Worm (Caenorhabditis elegans) whole organism, late embryonic: ENCODE data around the gene crn-3.

ENCODE experiments used
- C08G9.2 ChIP-seq: sonication (generic microtip); optimal IDR thresholded peaks from 2 replicates; lab custom pipeline; 2016; ENCODE audit warnings: mild to moderate bottlenecking, missing genetic modification characterization, moderate library complexity, missing compliant biosample characterization
- C38D4.7 ChIP-seq: fragments of 200-800 bp; sonication (Bioruptor generic); optimal IDR thresholded peaks from 2 replicates; lab custom pipeline; 2018; ENCODE audit warnings: mild to moderate bottlenecking, missing genetic modification characterization, moderate library complexity, missing compliant biosample characterization
- K02D7.2 ChIP-seq: sonication (generic microtip); optimal IDR thresholded peaks from 2 replicates; lab custom pipeline; 2017; ENCODE audit warnings: mild to moderate bottlenecking, missing genetic modification characterization, missing compliant biosample characterization
- K09A11.1 ChIP-seq: sonication (generic microtip); optimal IDR thresholded peaks from 2 replicates; lab custom pipeline; 2017; ENCODE audit warnings: antibody characterized with exemption, mild to moderate bottlenecking, missing genetic modification characterization, missing compliant biosample characterization; ENCODE audit not compliant: insufficient read depth
- ahr-1 ChIP-seq: sonication (generic microtip); optimal IDR thresholded peaks from 2 replicates; lab custom pipeline; 2016; ENCODE audit warnings: missing genetic modification characterization, missing compliant biosample characterization
- ceh-19 ChIP-seq: fragments of 200-800 bp; sonication (Bioruptor generic); optimal IDR thresholded peaks from 2 replicates; lab custom pipeline; 2018; ENCODE audit warnings: mild to moderate bottlenecking, missing genetic modification characterization, missing compliant biosample characterization
- ceh-22 ChIP-seq: sonication (generic microtip); optimal IDR thresholded peaks from 2 replicates; lab custom pipeline; 2017; ENCODE audit warnings: missing biosample characterization, missing genetic modification characterization
- ceh-24 ChIP-seq: sonication (generic microtip); optimal IDR thresholded peaks from 2 replicates; lab custom pipeline; 2016; ENCODE audit warnings: mild to moderate bottlenecking, missing genetic modification characterization, missing compliant biosample characterization
- ceh-6 ChIP-seq: fragments of 200-800 bp; sonication (Bioruptor generic); optimal IDR thresholded peaks from 2 replicates; lab custom pipeline; 2018; ENCODE audit warnings: mild to moderate bottlenecking, missing genetic modification characterization, missing compliant biosample characterization
- ceh-9 ChIP-seq: sonication (generic microtip); optimal IDR thresholded peaks from 2 replicates; lab custom pipeline; 2016; ENCODE audit warnings: mild to moderate bottlenecking, missing genetic modification characterization, inconsistent platforms, missing compliant biosample characterization
- che-1 ChIP-seq: sonication (generic microtip); optimal IDR thresholded peaks from 2 replicates; lab custom pipeline; 2016; ENCODE audit warnings: mild to moderate bottlenecking, missing genetic modification characterization, missing compliant biosample characterization
- dmd-4 ChIP-seq: sonication (generic microtip); optimal IDR thresholded peaks from 2 replicates; lab custom pipeline; 2016; ENCODE audit warnings: borderline replicate concordance, missing genetic modification characterization, missing compliant biosample characterization
- ets-4 ChIP-seq: sonication (generic microtip); optimal IDR thresholded peaks from 2 replicates; lab custom pipeline; 2016; ENCODE audit warnings: missing genetic modification characterization, missing compliant biosample characterization
- fkh-10 ChIP-seq: fragments of 150-350 bp; optimal IDR thresholded peaks from 2 replicates; lab custom pipeline; 2014; ENCODE audit warnings: missing biosample characterization, missing genetic modification reagents, missing genetic modification characterization
- gmeb-2 ChIP-seq: sonication (generic microtip); optimal IDR thresholded peaks from 2 replicates; lab custom pipeline; 2016; ENCODE audit warnings: missing genetic modification characterization, inconsistent platforms, missing compliant biosample characterization
- hlh-13 ChIP-seq: fragments of 200-800 bp; sonication (Bioruptor generic); optimal IDR thresholded peaks from 2 replicates; lab custom pipeline; 2018; ENCODE audit warnings: mild to moderate bottlenecking, missing genetic modification characterization, missing compliant biosample characterization
- hlh-8 ChIP-seq: sonication (generic microtip); optimal IDR thresholded peaks from 2 replicates; lab custom pipeline; 2016; ENCODE audit warnings: missing genotype, missing genetic modification characterization, missing compliant biosample characterization
- lim-6 ChIP-seq: sonication (generic microtip); optimal IDR thresholded peaks from 2 replicates; lab custom pipeline; 2016; ENCODE audit warnings: missing genetic modification characterization, missing compliant biosample characterization
- madf-2 ChIP-seq: sonication (generic microtip); optimal IDR thresholded peaks from 2 replicates; lab custom pipeline; 2017; ENCODE audit warnings: missing genetic modification characterization, missing compliant biosample characterization
- nfya-1 ChIP-seq: sonication (generic microtip); optimal IDR thresholded peaks from 2 replicates; lab custom pipeline; 2017; ENCODE audit warnings: missing genetic modification characterization, mild to moderate bottlenecking, missing compliant biosample characterization, antibody characterized with exemption, moderate library complexity
- nhr-232 ChIP-seq: sonication (generic microtip); optimal IDR thresholded peaks from 2 replicates; lab custom pipeline; 2016; ENCODE audit warnings: missing genetic modification characterization, missing compliant biosample characterization
- odd-2 ChIP-seq: sonication (generic microtip); optimal IDR thresholded peaks from 2 replicates; lab custom pipeline; 2017; ENCODE audit warnings: antibody characterized with exemption, mild to moderate bottlenecking, missing genetic modification characterization, missing compliant biosample characterization
- pag-3 ChIP-seq: sonication (generic microtip); optimal IDR thresholded peaks from 2 replicates; lab custom pipeline; 2016; ENCODE audit warnings: missing compliant biosample characterization, missing genetic modification characterization, borderline replicate concordance
- ref-2 ChIP-seq: sonication (generic microtip); optimal IDR thresholded peaks from 2 replicates; lab custom pipeline; 2016; ENCODE audit warnings: missing genetic modification characterization, missing compliant biosample characterization
- sox-2 ChIP-seq: fragments of 200-800 bp; sonication (Bioruptor generic); IDR thresholded peaks from 2 replicates; pipeline ENCODE4 v1.3.6; 2022; ENCODE audit warnings: missing genetic modification reagents, missing genetic modification characterization, missing compliant biosample characterization
- syd-9 ChIP-seq: sonication (generic microtip); optimal IDR thresholded peaks from 2 replicates; lab custom pipeline; 2016; ENCODE audit warnings: mild to moderate bottlenecking, missing genetic modification characterization, moderate library complexity, missing compliant biosample characterization
- tbx-2 ChIP-seq: sonication (generic microtip); optimal IDR thresholded peaks from 2 replicates; lab custom pipeline; 2016; ENCODE audit warnings: missing genetic modification characterization, missing compliant biosample characterization
- tbx-7 ChIP-seq: sonication (generic microtip); optimal IDR thresholded peaks from 2 replicates; lab custom pipeline; 2016; ENCODE audit warnings: missing genotype, missing genetic modification characterization, missing compliant biosample characterization
- ttx-3 ChIP-seq: sonication (generic microtip); optimal IDR thresholded peaks from 2 replicates; lab custom pipeline; 2016; ENCODE audit warnings: missing genetic modification reagents, missing genetic modification characterization, missing compliant biosample characterization
- unc-3 ChIP-seq, 2 experiments: fragments of 200-800 bp in 1 of 2; sonication (Bioruptor generic) in 1 of 2; sonication (generic microtip) in 1 of 2; conservative IDR thresholded peaks in 1 of 2; optimal IDR thresholded peaks in 1 of 2; 2 replicates each; pipeline versions ENCODE4 v1.3.6 to Lab custom; 2016 to 2022; ENCODE audit warnings: missing compliant biosample characterization in 2 of 2, missing genetic modification characterization in 2 of 2, missing genetic modification reagents in 1 of 2
- unc-42 ChIP-seq: sonication (generic microtip); optimal IDR thresholded peaks from 2 replicates; lab custom pipeline; 2016; ENCODE audit warnings: missing genotype, missing genetic modification characterization, missing compliant biosample characterization
- unc-86 ChIP-seq: sonication (generic microtip); optimal IDR thresholded peaks from 2 replicates; lab custom pipeline; 2016; ENCODE audit warnings: missing genetic modification characterization, missing compliant biosample characterization
- zip-5 ChIP-seq: sonication (generic microtip); optimal IDR thresholded peaks from 2 replicates; lab custom pipeline; 2016; ENCODE audit warnings: missing genetic modification characterization, missing compliant biosample characterization

Gene crn-3

DNA sequence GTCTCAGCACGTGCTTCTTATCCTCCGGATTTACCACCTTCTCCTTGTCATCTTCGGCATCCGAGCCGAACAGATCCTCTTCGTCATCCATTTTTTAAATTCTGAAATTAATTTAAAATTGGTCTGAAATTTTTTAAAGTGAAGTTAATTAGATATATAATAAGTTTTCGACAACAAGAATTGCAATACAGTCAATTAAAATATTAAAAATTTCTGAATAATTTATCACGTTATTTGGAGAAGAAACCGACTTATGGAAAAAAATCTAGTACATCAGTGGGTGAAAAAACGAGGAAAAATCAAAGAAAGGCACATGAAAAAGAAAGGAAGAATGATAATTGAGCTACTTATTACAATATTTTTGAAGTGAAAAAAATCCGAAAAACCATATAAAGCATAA is 17.7 kb downstream of the crn-3 start, which contains the start of gene taf-13:
Gene taf-13 (minus strand): TSS at position 101 of the 400 bp plus-strand sequence.
- TF ChIP-seq hlh-13 (GFP tag; lab: Kevin White, UChicago), result no peak
- no peak for TF ChIP-seq madf-2 (tag; lab: Kevin White, UChicago)
- TF ChIP-seq C38D4.7 (GFP tag; lab: Kevin White, UChicago), result no peak
- no peak for TF ChIP-seq pag-3 (tag; lab: Kevin White, UChicago)
- TF ChIP-seq unc-42, result no peak
- no peak for TF ChIP-seq lim-6 (tag; lab: Kevin White, UChicago)
- no peak for TF ChIP-seq tbx-7 (tag; lab: Kevin White, UChicago)
- no peak for TF ChIP-seq C08G9.2 (tag; lab: Kevin White, UChicago)
- TF ChIP-seq fkh-10 (GFP tag; lab: Kevin White, UChicago), result no peak
- no peak for TF ChIP-seq ttx-3 (tag; lab: Kevin White, UChicago)
- no peak for TF ChIP-seq K02D7.2 (tag; lab: Kevin White, UChicago)

DNA sequence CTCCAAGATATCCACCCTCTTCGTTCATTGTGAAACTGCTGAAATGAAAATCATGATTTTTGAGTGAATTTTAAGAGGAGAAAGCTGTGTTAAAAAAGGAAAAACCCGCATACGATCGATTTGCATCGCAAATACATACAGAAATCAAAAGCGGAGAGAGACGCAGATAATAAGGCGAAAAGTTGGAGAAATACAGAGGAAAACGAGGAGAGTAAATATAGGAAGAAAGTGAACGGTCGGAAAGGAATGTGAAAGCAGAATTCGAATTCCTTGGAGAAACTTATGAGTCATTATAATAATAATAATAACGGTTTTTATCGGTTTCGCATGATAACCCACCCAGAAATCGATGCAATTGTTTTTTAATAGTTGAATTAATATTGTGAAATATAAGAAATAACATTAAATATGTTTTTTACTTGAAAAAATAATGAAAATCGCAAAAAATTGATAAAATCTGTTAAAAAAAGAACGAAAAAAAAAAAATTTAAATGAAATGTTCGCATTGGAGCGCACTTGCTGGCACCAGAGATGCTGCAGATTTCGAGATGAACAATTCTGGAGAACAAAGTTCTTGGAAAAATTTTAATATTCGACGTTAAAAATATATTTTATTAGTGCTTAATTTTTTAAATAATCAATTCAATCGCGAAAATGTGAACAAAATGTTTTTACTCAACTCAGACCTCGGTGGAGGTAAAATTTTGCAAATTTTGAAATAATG is 19.6 kb downstream of the crn-3 start, which contains the start of gene ccm-3:
Gene ccm-3 (minus strand): TSS at position 38 of the 724 bp plus-strand sequence.
- TF ChIP-seq nfya-1 (tag; lab: Kevin White, UChicago) (peak; percentile 21), unc-42 (no peak)

DNA sequence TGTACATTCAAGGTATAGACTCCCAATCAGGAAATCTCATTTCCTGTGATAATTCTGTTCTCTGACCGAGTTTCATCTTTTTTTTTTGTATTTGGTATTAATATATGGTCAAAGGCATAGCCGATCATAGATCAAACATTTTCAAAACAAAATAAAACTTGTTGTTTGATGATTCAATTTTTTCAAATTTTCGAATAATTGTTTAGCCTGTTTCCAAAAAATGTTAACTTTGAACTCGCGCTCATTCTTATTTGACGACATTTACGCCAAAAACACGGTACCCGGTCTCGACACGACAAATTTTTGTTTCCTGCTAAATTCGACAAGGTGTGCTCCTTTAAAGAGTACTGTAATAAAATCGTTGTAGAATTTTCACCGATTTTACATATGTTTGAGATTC is 21.0 kb downstream of the crn-3 start:
- TF ChIP-seq zip-5 (tag; lab: Kevin White, UChicago), result no peak
- no peak for TF ChIP-seq ceh-9 (tag; lab: Kevin White, UChicago)
- TF ChIP-seq ceh-22 (tag; lab: Kevin White, UChicago), result no peak
- no peak for TF ChIP-seq K09A11.1 (tag; lab: Kevin White, UChicago)
- TF ChIP-seq gmeb-2 (tag; lab: Kevin White, UChicago), result no peak
- TF ChIP-seq ref-2 (tag; lab: Kevin White, UChicago), result no peak
- no peak for TF ChIP-seq unc-86 (tag; lab: Kevin White, UChicago)
- no peak for TF ChIP-seq tbx-2 (tag; lab: Kevin White, UChicago)
- TF ChIP-seq nhr-232 (tag; lab: Kevin White, UChicago), result no peak
- TF ChIP-seq hlh-13 (GFP tag; lab: Kevin White, UChicago), result no peak

DNA sequence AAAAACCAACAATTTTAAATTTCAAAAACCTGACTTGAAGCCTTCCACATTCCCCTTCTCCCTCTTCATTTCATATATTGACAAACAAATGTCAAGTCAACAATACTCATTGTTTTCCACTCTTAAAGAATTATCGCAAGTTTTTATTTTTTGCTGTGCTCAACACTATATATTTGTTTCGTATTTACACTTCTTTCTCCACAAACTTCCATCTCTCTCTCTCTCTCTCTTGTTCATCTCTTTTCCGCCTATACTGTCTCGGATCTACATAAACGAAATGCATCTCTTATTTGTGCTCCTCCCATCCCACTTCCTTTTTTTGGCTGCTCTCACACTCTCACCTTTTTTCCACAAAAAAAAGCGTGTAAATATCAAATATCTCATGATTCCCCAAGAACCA is 24.9 kb downstream of the crn-3 start, which contains the start of gene C14A4.12:
Gene C14A4.12 (plus strand): TSS at position 301 of the 400 bp plus-strand sequence.
- TF ChIP-seq lim-6 (tag; lab: Kevin White, UChicago) (no peak), sox-2 (GFP tag; lab: Robert Waterston, UW) (no peak), che-1 (tag; lab: Kevin White, UChicago) (no peak), ahr-1 (tag; lab: Kevin White, UChicago) (no peak), ceh-24 (tag; lab: Kevin White, UChicago) (no peak), ets-4 (tag; lab: Kevin White, UChicago) (no peak), syd-9 (no peak), ref-2 (tag; lab: Kevin White, UChicago) (no peak), pag-3 (tag; lab: Kevin White, UChicago) (no peak), odd-2 (tag; lab: Kevin White, UChicago) (no peak), nfya-1 (tag; lab: Kevin White, UChicago) (no peak), hlh-8 (tag; lab: Kevin White, UChicago) (no peak), dmd-4 (tag; lab: Kevin White, UChicago) (no peak), unc-3 (GFP tag; conservative IDR thresholded peaks at IDR 0.05; lab: Robert Waterston, UW) (no peak), unc-3 (tag; optimal IDR thresholded peaks at IDR 0.05; lab: Kevin White, UChicago) (no peak), ceh-6 (no peak), ceh-19 (GFP tag; lab: Kevin White, UChicago) (no peak)
